Worm (Caenorhabditis elegans) whole organism, L3 larva: ENCODE data around the gene bath-45.
"Not testable (repeated sequence)": the region's sequence is repeated elsewhere in the genome, so short reads cannot be mapped to it uniquely, and the experiment has no call there.

Source experiments
- R02D3.7 ChIP-seq: fragments of 150-350 bp; optimal IDR thresholded peaks from 2 replicates; lab custom pipeline; 2014; ENCODE audit warnings: missing biosample characterization, missing genetic modification characterization
- ZK546.5 ChIP-seq: sonication (generic microtip); optimal IDR thresholded peaks from 2 replicates; lab custom pipeline; 2017; ENCODE audit warnings: missing biosample characterization, missing genetic modification characterization
- aly-2 ChIP-seq: fragments of 150-350 bp; optimal IDR thresholded peaks from 2 replicates; lab custom pipeline; 2014; ENCODE audit warnings: missing biosample characterization, missing genetic modification characterization
- ama-1 ChIP-seq: fragments of 150-350 bp; optimal IDR thresholded peaks from 2 replicates; lab custom pipeline; 2018
- ceh-82 ChIP-seq: fragments of 150-350 bp; optimal IDR thresholded peaks from 2 replicates; lab custom pipeline; 2014; ENCODE audit warnings: missing biosample characterization, missing genetic modification characterization
- ceh-9 ChIP-seq: sonication (generic microtip); optimal IDR thresholded peaks from 2 replicates; lab custom pipeline; 2018; ENCODE audit warnings: missing biosample characterization, missing genetic modification characterization
- daf-12 ChIP-seq: fragments of 150-350 bp; optimal IDR thresholded peaks from 2 replicates; lab custom pipeline; 2014; ENCODE audit warnings: missing biosample characterization, missing genetic modification reagents, missing genetic modification characterization
- egl-27 ChIP-seq: sonication (generic microtip); optimal IDR thresholded peaks from 4 replicates; lab custom pipeline; 2017; ENCODE audit warnings: missing biosample characterization, missing genetic modification reagents, missing genetic modification characterization
- egl-5 ChIP-seq: fragments of 150-350 bp; optimal IDR thresholded peaks from 2 replicates; lab custom pipeline; 2017; ENCODE audit warnings: missing biosample characterization, missing genetic modification reagents, missing genetic modification characterization, inconsistent platforms
- elt-1 ChIP-seq: fragments of 150-350 bp; optimal IDR thresholded peaks from 2 replicates; lab custom pipeline; 2014; ENCODE audit warnings: missing biosample characterization, missing genetic modification characterization
- elt-2 ChIP-seq: sonication (generic microtip); optimal IDR thresholded peaks from 2 replicates; lab custom pipeline; 2016; ENCODE audit warnings: missing genetic modification reagents, mild to moderate bottlenecking, missing genetic modification characterization, missing compliant biosample characterization
- elt-3 ChIP-seq, 3 experiments: fragments of 150-350 bp in 1 of 3; sonication (generic microtip) in 2 of 3; optimal IDR thresholded peaks; 2 replicates in 2 of 3; 4 replicates in 1 of 3; lab custom pipeline; 2014 to 2017; ENCODE audit warnings: missing biosample characterization in 3 of 3, missing genetic modification characterization in 3 of 3
- fkh-10 ChIP-seq: sonication (generic microtip); optimal IDR thresholded peaks from 2 replicates; lab custom pipeline; 2017; ENCODE audit warnings: missing biosample characterization, missing genetic modification reagents, missing genetic modification characterization
- fkh-2 ChIP-seq: fragments of 150-350 bp; optimal IDR thresholded peaks from 2 replicates; lab custom pipeline; 2014; ENCODE audit warnings: missing biosample characterization, missing genetic modification reagents, missing genetic modification characterization
- hmg-11 ChIP-seq: sonication (generic microtip); optimal IDR thresholded peaks from 2 replicates; lab custom pipeline; 2016; ENCODE audit warnings: missing genetic modification characterization, missing compliant biosample characterization
- jun-1 ChIP-seq: fragments of 150-350 bp; optimal IDR thresholded peaks from 2 replicates; lab custom pipeline; 2014; ENCODE audit warnings: missing biosample characterization, missing genetic modification reagents, missing genetic modification characterization
- lin-15B ChIP-seq: fragments of 150-350 bp; optimal IDR thresholded peaks from 2 replicates; lab custom pipeline; 2014; ENCODE audit warnings: missing biosample characterization, missing genetic modification characterization
- lin-39 ChIP-seq: fragments of 150-350 bp; optimal IDR thresholded peaks from 2 replicates; lab custom pipeline; 2018; ENCODE audit warnings: missing biosample characterization, missing genetic modification reagents, missing genetic modification characterization
- mdl-1 ChIP-seq: fragments of 150-350 bp; optimal IDR thresholded peaks from 2 replicates; lab custom pipeline; 2014; ENCODE audit warnings: missing biosample characterization, missing genetic modification characterization
- mml-1 ChIP-seq: fragments of 150-350 bp; sonication (generic microtip); optimal IDR thresholded peaks from 3 replicates; lab custom pipeline; 2014; ENCODE audit warnings: missing biosample characterization, missing genetic modification characterization
- nfya-1 ChIP-seq: sonication (generic microtip); optimal IDR thresholded peaks from 2 replicates; lab custom pipeline; 2017; ENCODE audit warnings: missing genetic modification characterization, mild to moderate bottlenecking, missing compliant biosample characterization, antibody characterized with exemption, moderate library complexity; ENCODE audit not compliant: insufficient read depth
- nhr-12 ChIP-seq: fragments of 150-350 bp; optimal IDR thresholded peaks from 2 replicates; lab custom pipeline; 2014; ENCODE audit warnings: missing biosample characterization, missing genetic modification characterization
- nhr-23 ChIP-seq: fragments of 150-350 bp; optimal IDR thresholded peaks from 2 replicates; lab custom pipeline; 2014; ENCODE audit warnings: missing biosample characterization, missing genetic modification reagents, missing genetic modification characterization
- nhr-25 ChIP-seq: sonication (generic microtip); optimal IDR thresholded peaks from 2 replicates; lab custom pipeline; 2017; ENCODE audit warnings: missing biosample characterization, missing genetic modification characterization
- nhr-28 ChIP-seq: fragments of 150-350 bp; optimal IDR thresholded peaks from 2 replicates; lab custom pipeline; 2014; ENCODE audit warnings: missing biosample characterization, missing genetic modification characterization
- nhr-67 ChIP-seq: fragments of 150-350 bp; optimal IDR thresholded peaks from 2 replicates; lab custom pipeline; 2014; ENCODE audit warnings: missing biosample characterization, missing genetic modification characterization
- nhr-77 ChIP-seq: fragments of 150-350 bp; optimal IDR thresholded peaks from 2 replicates; lab custom pipeline; 2014; ENCODE audit warnings: missing biosample characterization, missing genetic modification characterization
- pha-4 ChIP-seq: fragments of 150-350 bp; optimal IDR thresholded peaks from 2 replicates; lab custom pipeline; 2014; ENCODE audit warnings: missing biosample characterization, missing genetic modification reagents, missing genetic modification characterization
- pqm-1 ChIP-seq: fragments of 150-350 bp; optimal IDR thresholded peaks from 2 replicates; lab custom pipeline; 2017; ENCODE audit warnings: missing biosample characterization, missing genetic modification characterization, inconsistent platforms
- sea-2 ChIP-seq: fragments of 150-350 bp; sonication (generic microtip); optimal IDR thresholded peaks from 4 replicates; lab custom pipeline; 2014; ENCODE audit warnings: missing biosample characterization, missing genetic modification reagents, missing genetic modification characterization
- skn-1 ChIP-seq: fragments of 150-350 bp; optimal IDR thresholded peaks from 2 replicates; lab custom pipeline; 2014; ENCODE audit warnings: missing biosample characterization, missing genetic modification characterization
- snpc-4 ChIP-seq: fragments of 150-350 bp; optimal IDR thresholded peaks from 2 replicates; lab custom pipeline; 2014; ENCODE audit warnings: missing biosample characterization, missing genetic modification characterization
- tbx-2 ChIP-seq: sonication (generic microtip); optimal IDR thresholded peaks from 2 replicates; lab custom pipeline; 2016; ENCODE audit warnings: mild to moderate bottlenecking, missing genetic modification characterization, missing compliant biosample characterization
- unc-62 ChIP-seq: fragments of 150-350 bp; sonication (generic microtip); optimal IDR thresholded peaks from 4 replicates; lab custom pipeline; 2014; ENCODE audit warnings: missing biosample characterization, missing genetic modification reagents, missing genetic modification characterization

Gene bath-45

ce11 chrII:13077746-13078145, 45.1 kb upstream of the bath-45 start:
- TF ChIP-seq nhr-12 (tag; lab: Kevin White, UChicago) (no peak), jun-1 (tag; lab: Kevin White, UChicago) (peak; percentile 56), pha-4 (peak; percentile 65), nhr-77 (tag; lab: Kevin White, UChicago) (no peak), elt-2 (tag; lab: Kevin White, UChicago) (peak; percentile 98), ceh-9 (tag; lab: Kevin White, UChicago) (no peak), nfya-1 (tag; lab: Kevin White, UChicago) (no peak), nhr-23 (tag; lab: Kevin White, UChicago) (no peak), snpc-4 (tag; lab: Kevin White, UChicago) (no peak), nhr-28 (tag; lab: Kevin White, UChicago) (no peak), mdl-1 (tag; lab: Kevin White, UChicago) (no peak), unc-62 (GFP tag; lab: Kevin White, UChicago) (no peak), ceh-82 (tag; lab: Kevin White, UChicago) (no peak), elt-3 (tag; optimal IDR thresholded peaks at IDR 0.05; lab: Kevin White, UChicago) (no peak), egl-27 (no peak), aly-2 (tag; lab: Kevin White, UChicago) (no peak), pqm-1 (peak; percentile 97), ZK546.5 (no peak)

- TF ChIP-seq elt-2 (tag; lab: Kevin White, UChicago) (peak; percentile 95), nhr-67 (tag; lab: Kevin White, UChicago) (no peak), pha-4 (peak; percentile 61), pqm-1 (peak; percentile 83)
These were observed 43.9 kb upstream of the bath-45 start, which contains the start of gene F42G4.6 for ce11 chrII:13078848-13079428. TSS of gene F42G4.6 (plus strand) at chrII:13079378.

ce11 chrII:13080607-13081006, 42.2 kb upstream of the bath-45 start, which contains the start of gene Y81G3A.2:
TSS of gene Y81G3A.2 (plus strand) at chrII:13080907.
- not testable (repeated sequence) for TF ChIP-seq lin-39; daf-12 (tag; lab: Kevin White, UChicago); egl-5 (tag; lab: Kevin White, UChicago)

- not testable (repeated sequence) for TF ChIP-seq mdl-1 (tag; lab: Kevin White, UChicago); skn-1 (tag; lab: Kevin White, UChicago); lin-39
These were observed 40.4 kb upstream of the bath-45 start, which contains the start of gene Y81G3A.6 for ce11 chrII:13082403-13082802. TSS of gene Y81G3A.6 (minus strand) at chrII:13082503.

ce11 chrII:13083752-13084214, 39.0 kb upstream of the bath-45 start, which contains the start of the genes Y81G3A.1 and gcn-2:
TSS of gene Y81G3A.1 (minus strand) at chrII:13083926.
TSS of gene gcn-2 (plus strand) at chrII:13084164.
- TF ChIP-seq skn-1 (tag; lab: Kevin White, UChicago) = peak; percentile 19
- TF ChIP-seq lin-39 = peak; percentile 6
- TF ChIP-seq hmg-11 = peak; percentile 15
- TF ChIP-seq snpc-4 (tag; lab: Kevin White, UChicago) = peak; percentile 40
- peak; percentile 20 for TF ChIP-seq R02D3.7 (tag; lab: Kevin White, UChicago)
- TF ChIP-seq fkh-10 = no peak
- no peak for TF ChIP-seq tbx-2 (tag; lab: Kevin White, UChicago)

ce11 chrII:13085951-13086350, 36.9 kb upstream of the bath-45 start:
- TF ChIP-seq nhr-67 (tag; lab: Kevin White, UChicago) (no peak), elt-1 (tag; lab: Kevin White, UChicago) (no peak), mdl-1 (tag; lab: Kevin White, UChicago) (no peak), ama-1 (lab: Kevin White, UChicago) (no peak), hmg-11 (no peak), lin-15B (tag; lab: Kevin White, UChicago) (no peak), nhr-23 (tag; lab: Kevin White, UChicago) (no peak), elt-3 (tag; optimal IDR thresholded peaks at IDR 0.05; lab: Kevin White, UChicago) (no peak), sea-2 (GFP tag; lab: Kevin White, UChicago) (no peak), nhr-25 (tag; lab: Kevin White, UChicago) (no peak), skn-1 (tag; lab: Kevin White, UChicago) (no peak), nfya-1 (tag; lab: Kevin White, UChicago) (no peak), ceh-9 (tag; lab: Kevin White, UChicago) (no peak), ceh-82 (tag; lab: Kevin White, UChicago) (no peak), fkh-2 (tag; lab: Kevin White, UChicago) (no peak), mml-1 (tag; lab: Kevin White, UChicago) (no peak), pha-4 (no peak), unc-62 (GFP tag; lab: Kevin White, UChicago) (no peak)
